Worm (Caenorhabditis elegans) whole organism, L2 larva: Measurements from ENCODE around the gene F26D2.13.

Experiments used
- blmp-1 ChIP-seq: sonication (generic microtip); optimal IDR thresholded peaks from 2 replicates; lab custom pipeline; 2017; ENCODE audit warnings: missing genetic modification characterization, mild to moderate bottlenecking, missing compliant biosample characterization, antibody characterized with exemption, moderate library complexity; ENCODE audit not compliant: insufficient read depth
- lin-13 ChIP-seq: fragments of 150-350 bp; optimal IDR thresholded peaks from 2 replicates; lab custom pipeline; 2014; ENCODE audit warnings: missing biosample characterization, missing genetic modification reagents, missing genetic modification characterization
- nhr-11 ChIP-seq: fragments of 150-350 bp; optimal IDR thresholded peaks from 2 replicates; lab custom pipeline; 2014; ENCODE audit warnings: missing biosample characterization, missing genetic modification characterization
- nhr-237 ChIP-seq: fragments of 150-350 bp; optimal IDR thresholded peaks from 2 replicates; lab custom pipeline; 2014; ENCODE audit warnings: missing biosample characterization, missing genetic modification characterization
- snpc-4 ChIP-seq: fragments of 150-350 bp; optimal IDR thresholded peaks from 2 replicates; lab custom pipeline; 2014; ENCODE audit warnings: missing biosample characterization, missing genetic modification characterization
- unc-62 ChIP-seq: fragments of 150-350 bp; optimal IDR thresholded peaks from 2 replicates; lab custom pipeline; 2014; ENCODE audit warnings: missing biosample characterization, missing genetic modification reagents, missing genetic modification characterization
- zag-1 ChIP-seq: fragments of 150-350 bp; optimal IDR thresholded peaks from 2 replicates; lab custom pipeline; 2014; ENCODE audit warnings: missing biosample characterization, missing genetic modification characterization
- ztf-11 ChIP-seq: sonication (generic microtip); optimal IDR thresholded peaks from 2 replicates; lab custom pipeline; 2017; ENCODE audit warnings: missing biosample characterization, missing genetic modification characterization

DNA sequence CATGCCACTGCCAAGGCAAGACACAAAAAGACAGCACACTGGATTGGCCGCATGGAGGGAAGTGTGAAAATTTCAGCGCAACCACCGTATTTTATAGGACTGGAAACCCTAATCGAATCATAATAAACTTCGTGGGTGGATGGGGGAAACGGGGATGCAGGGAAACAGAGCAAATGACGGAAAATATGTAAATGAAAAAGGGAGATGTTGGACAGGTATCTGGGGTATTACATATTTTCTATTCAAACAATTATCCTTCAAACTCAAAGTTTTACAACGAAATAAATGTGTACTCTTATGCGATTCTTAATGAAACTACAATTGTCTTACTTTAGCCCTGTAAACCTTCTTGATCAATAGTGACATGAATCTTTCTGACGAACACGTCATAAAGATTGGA lies 15.6 kb downstream of the F26D2.13 start, which contains the start of gene F26D2.16:
- no peak for TF ChIP-seq blmp-1 (tag; lab: Kevin White, UChicago)
- TF ChIP-seq zag-1 = no peak
- no peak for TF ChIP-seq unc-62 (GFP tag; lab: Kevin White, UChicago)
- TF ChIP-seq nhr-237 (tag; lab: Kevin White, UChicago) = no peak
- no peak for TF ChIP-seq snpc-4 (tag; lab: Kevin White, UChicago)
- no peak for TF ChIP-seq lin-13 (GFP tag; lab: Kevin White, UChicago)
- TF ChIP-seq ztf-11 (tag; lab: Kevin White, UChicago) = no peak
- TF ChIP-seq nhr-11 (tag; lab: Kevin White, UChicago) = no peak
